Worm (Caenorhabditis elegans): Measurements from ENCODE around the gene immp-1.

Gene immp-1

DNA sequence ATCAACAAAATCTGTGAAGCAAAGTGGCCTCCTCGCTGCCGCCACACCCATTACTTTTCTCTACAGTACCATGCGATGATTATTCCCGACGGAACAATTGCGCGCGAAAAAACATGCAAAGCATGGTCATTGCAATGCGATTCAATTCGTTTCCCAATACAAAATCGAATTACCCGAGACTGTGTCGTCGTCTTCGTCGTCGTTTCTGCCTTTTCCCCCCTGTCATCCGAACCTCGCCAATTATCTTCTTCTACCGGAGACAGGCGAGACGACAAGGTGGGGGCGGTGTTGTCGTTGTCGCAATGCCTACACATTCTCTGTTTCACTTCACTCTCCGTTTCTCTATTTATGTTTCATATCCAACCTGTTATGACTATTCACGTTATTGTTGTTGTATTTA is 37.1 kb downstream of the immp-1 start:
- no peak for TF ChIP-seq scrt-1 (GFP tag; IDR thresholded peaks at IDR 0.05)

DNA sequence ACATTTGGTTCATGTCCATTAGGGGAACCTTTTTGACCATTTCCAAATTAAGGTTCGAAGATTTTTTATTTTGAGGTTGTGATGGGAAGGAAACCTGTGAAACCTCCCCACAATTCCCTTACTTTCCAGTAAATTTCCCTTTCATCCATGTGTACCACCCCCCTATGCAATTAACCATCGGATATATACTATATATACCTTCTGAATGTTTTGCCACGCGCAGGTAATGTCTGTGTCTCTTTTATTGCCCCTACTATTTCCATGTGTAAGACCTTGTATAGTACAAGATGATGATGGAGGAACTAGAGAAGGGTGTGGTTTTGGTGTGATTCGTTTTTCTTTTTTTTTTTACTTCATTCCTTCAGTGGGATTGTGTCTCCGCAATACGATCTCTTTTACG is 39.9 kb downstream of the immp-1 start:
- TF ChIP-seq hmbx-1 (tag; optimal IDR thresholded peaks at IDR 0.05) = no peak
- no peak for TF ChIP-seq ama-1 (optimal IDR thresholded peaks at IDR 0.05)
- TF ChIP-seq B0310.2 (tag; optimal IDR thresholded peaks at IDR 0.05) = no peak
- no peak for TF ChIP-seq hmg-4 (GFP tag; optimal IDR thresholded peaks at IDR 0.05)
- TF ChIP-seq tra-4 (tag; optimal IDR thresholded peaks at IDR 0.05) = no peak
- no peak for TF ChIP-seq ceh-36 (tag; optimal IDR thresholded peaks at IDR 0.05)
- no peak for TF ChIP-seq tbx-11 (GFP tag; IDR thresholded peaks at IDR 0.05)
- no peak for TF ChIP-seq pes-1 (GFP tag; IDR thresholded peaks at IDR 0.05)
- TF ChIP-seq flt-1 (GFP tag; IDR thresholded peaks at IDR 0.05) = no peak
- TF ChIP-seq F13C5.2 (tag; optimal IDR thresholded peaks at IDR 0.05) = no peak
- TF ChIP-seq sea-1 (GFP tag; conservative IDR thresholded peaks at IDR 0.05) = no peak
- TF ChIP-seq ceh-13 (GFP tag; optimal IDR thresholded peaks at IDR 0.05) = no peak
- no peak for TF ChIP-seq hnd-1 (tag; optimal IDR thresholded peaks at IDR 0.05)
- no peak for TF ChIP-seq tbx-37 (GFP tag; conservative IDR thresholded peaks at IDR 0.05)
- no peak for TF ChIP-seq aly-1 (tag; optimal IDR thresholded peaks at IDR 0.05)
- TF ChIP-seq scrt-1 (GFP tag; IDR thresholded peaks at IDR 0.05) = no peak

DNA sequence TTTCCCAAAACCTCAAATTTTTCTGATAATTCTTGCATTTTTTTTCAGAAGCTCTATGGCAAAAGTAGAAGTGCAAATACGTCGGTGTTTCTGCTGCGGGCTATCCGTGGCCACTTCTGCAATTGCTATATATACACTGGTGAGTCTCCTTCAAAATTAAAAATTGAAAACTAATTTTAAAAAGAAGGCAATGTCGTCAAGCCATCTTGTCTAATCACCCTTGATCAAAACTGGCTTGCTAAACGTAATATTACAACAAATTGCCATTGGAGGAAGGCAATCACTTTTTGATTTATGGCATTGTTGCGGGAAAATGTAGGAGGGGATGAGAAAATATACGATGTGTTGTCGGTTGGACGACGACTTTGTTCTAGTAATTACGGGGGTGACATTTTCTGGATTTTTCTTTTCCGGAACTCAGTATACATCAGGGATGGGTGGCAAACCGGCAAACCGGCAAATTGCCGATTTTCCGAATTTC is 41.8 kb downstream of the immp-1 start, which contains the start of gene C18D11.1:
TSS of gene C18D11.1 (plus strand) at position 51 of the 481 bp plus-strand sequence.
- TF ChIP-seq scrt-1 (GFP tag; IDR thresholded peaks at IDR 0.05) (no peak), tbx-37 (GFP tag; conservative IDR thresholded peaks at IDR 0.05) (no peak), B0310.2 (tag; optimal IDR thresholded peaks at IDR 0.05) (no peak), F13C5.2 (tag; optimal IDR thresholded peaks at IDR 0.05) (no peak), hmbx-1 (tag; optimal IDR thresholded peaks at IDR 0.05) (no peak), ceh-13 (GFP tag; optimal IDR thresholded peaks at IDR 0.05) (no peak), aly-1 (tag; optimal IDR thresholded peaks at IDR 0.05) (no peak), hnd-1 (tag; optimal IDR thresholded peaks at IDR 0.05) (no peak), pes-1 (GFP tag; IDR thresholded peaks at IDR 0.05) (no peak), ceh-36 (tag; optimal IDR thresholded peaks at IDR 0.05) (no peak), ama-1 (optimal IDR thresholded peaks at IDR 0.05) (no peak), ets-7 (tag; optimal IDR thresholded peaks at IDR 0.05) (no peak), sea-1 (GFP tag; conservative IDR thresholded peaks at IDR 0.05) (no peak), flt-1 (GFP tag; IDR thresholded peaks at IDR 0.05) (no peak)

DNA sequence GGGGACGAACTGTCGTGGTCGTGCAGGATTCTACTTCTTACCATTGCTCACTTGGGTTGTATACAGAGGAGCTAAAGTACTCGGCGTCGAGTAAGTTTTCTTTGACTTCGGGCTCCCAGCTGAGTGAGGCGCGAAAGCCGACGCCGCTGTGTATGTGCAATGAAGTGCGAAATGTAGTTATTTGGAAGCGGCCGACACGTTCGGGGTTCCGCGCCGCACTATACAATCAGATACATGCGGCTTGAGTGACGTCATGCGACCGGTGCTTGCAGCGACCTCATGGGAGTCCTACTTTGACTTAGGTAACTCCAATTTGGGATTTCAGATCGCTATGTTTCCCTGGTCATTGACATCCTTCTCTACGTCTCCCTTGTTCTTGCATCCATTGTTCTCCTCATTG is 43.1 kb downstream of the immp-1 start:
- no peak for TF ChIP-seq B0310.2 (tag; optimal IDR thresholded peaks at IDR 0.05)
- TF ChIP-seq ceh-36 (tag; optimal IDR thresholded peaks at IDR 0.05) = no peak
- TF ChIP-seq scrt-1 (GFP tag; IDR thresholded peaks at IDR 0.05) = no peak
- no peak for TF ChIP-seq tbx-37 (GFP tag; conservative IDR thresholded peaks at IDR 0.05)

DNA sequence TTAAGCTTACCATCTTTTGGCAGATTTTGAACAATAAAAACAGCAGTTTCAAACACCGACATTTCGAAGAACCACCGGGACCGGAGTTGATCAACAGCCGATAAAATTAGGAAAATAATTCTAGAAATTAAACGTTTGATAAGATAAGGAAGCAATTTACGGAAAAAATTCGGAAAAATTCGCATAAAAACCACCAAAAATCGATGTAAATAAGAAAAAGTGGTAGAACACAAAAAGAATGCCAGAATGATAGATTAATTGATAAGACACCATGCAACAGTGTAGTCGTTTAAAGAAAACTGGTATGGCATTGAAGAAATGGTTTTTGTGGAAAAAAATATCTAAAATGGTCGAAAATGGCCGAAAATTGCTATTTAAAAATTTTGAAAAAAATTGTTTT is 47.7 kb downstream of the immp-1 start, which contains the start of gene maa-1:
TSS of gene maa-1 (minus strand) at position 120 of the 400 bp plus-strand sequence.
- TF ChIP-seq B0310.2 (tag; optimal IDR thresholded peaks at IDR 0.05) = no peak
- no peak for TF ChIP-seq pes-1 (GFP tag; IDR thresholded peaks at IDR 0.05)
- no peak for TF ChIP-seq tra-4 (tag; optimal IDR thresholded peaks at IDR 0.05)
- no peak for TF ChIP-seq ceh-36 (tag; optimal IDR thresholded peaks at IDR 0.05)
- no peak for TF ChIP-seq hmg-4 (GFP tag; optimal IDR thresholded peaks at IDR 0.05)
- no peak for TF ChIP-seq F13C5.2 (tag; optimal IDR thresholded peaks at IDR 0.05)

DNA sequence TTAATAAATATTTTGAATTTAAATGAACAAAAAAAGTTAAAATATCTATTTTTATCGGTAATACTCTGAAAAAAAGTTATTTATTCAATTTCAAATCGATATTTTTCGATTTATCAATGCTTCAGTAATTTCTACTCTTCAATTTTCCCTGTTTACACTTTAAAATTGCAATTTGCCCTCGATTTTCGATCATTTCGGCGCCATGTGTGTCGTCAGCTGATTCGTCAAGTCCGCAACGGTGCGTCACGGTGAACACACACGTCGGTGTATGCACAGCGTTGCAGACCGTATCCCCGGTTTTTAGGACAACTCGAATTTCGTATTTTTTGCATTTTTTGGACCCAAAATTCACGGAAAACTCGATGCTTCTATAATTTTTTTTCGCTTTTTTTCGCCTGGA is 48.5 kb downstream of the immp-1 start, which contains the start of gene C18D11.3:
TSS of gene C18D11.3 (plus strand) at position 189 of the 400 bp plus-strand sequence.
- peak; percentile 64 for TF ChIP-seq F13C5.2 (tag; optimal IDR thresholded peaks at IDR 0.05)
- TF ChIP-seq ets-7 (tag; optimal IDR thresholded peaks at IDR 0.05) = no peak

DNA sequence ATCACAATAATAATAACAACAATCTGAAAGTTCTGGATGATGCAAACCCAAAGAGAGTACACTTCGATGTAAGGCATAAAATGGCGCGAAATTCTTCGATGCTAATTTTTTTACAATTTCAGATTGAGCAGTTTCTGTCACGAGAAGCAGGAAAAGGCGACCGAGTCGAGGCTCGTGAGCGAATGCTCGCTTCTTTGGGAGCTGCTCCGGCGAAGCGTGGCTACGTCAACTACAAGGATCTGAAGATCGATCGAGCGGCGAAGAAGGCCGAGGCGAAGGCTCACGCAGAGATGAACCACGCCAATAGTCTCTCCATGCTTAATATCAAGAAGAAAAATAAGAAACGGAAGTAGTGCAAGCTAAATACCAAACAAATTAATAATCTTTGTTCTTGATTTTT is 49.3 kb downstream of the immp-1 start:
- TF ChIP-seq ama-1 (optimal IDR thresholded peaks at IDR 0.05) = no peak
- TF ChIP-seq tbx-37 (GFP tag; conservative IDR thresholded peaks at IDR 0.05) = no peak
- TF ChIP-seq pes-1 (GFP tag; IDR thresholded peaks at IDR 0.05) = no peak
- TF ChIP-seq ceh-13 (GFP tag; optimal IDR thresholded peaks at IDR 0.05) = no peak
- TF ChIP-seq hmg-4 (GFP tag; optimal IDR thresholded peaks at IDR 0.05) = no peak

DNA sequence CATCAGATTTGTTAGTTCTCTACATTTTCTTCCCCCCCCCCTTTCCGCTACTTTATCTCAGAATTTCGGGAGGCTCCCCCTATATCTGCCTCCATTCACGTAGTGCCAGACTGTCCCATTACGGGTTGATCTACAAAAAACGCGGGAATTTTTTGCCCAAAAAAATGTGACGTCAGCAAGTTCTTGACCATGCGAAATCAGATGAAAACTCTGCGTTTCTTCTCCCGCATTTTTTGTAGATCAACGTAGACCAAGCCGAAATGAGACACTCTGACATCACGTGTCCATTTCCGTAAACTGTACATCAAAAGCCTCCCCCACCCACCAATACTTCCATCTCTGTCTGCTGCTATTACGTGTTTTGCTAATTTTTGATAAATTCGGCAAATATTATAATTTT is 49.8 kb downstream of the immp-1 start:
- TF ChIP-seq pes-1 (GFP tag; IDR thresholded peaks at IDR 0.05) = no peak
- TF ChIP-seq B0310.2 (tag; optimal IDR thresholded peaks at IDR 0.05) = no peak
- TF ChIP-seq hnd-1 (tag; optimal IDR thresholded peaks at IDR 0.05) = no peak
- TF ChIP-seq tbx-37 (GFP tag; conservative IDR thresholded peaks at IDR 0.05) = no peak
- TF ChIP-seq ceh-36 (tag; optimal IDR thresholded peaks at IDR 0.05) = no peak

DNA sequence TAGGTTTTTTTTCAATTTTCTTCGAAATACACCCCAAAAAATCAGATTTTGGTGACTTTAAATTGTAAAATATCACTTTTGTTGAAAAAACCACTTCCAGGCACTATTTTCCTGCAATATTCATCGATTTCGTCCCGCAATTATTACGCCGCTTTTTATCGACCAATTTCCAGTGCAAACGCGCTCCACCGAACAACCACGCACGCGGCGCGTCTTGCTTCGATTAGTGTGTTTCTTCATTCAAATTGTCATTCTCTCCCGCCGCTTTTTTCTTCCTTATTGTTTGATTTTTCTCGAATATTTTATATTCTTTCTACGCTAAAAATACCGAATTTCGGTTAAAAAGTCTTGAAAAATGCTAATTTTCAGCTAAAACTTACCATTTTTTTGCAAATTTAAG is 50.9 kb downstream of the immp-1 start:
- TF ChIP-seq flt-1 (GFP tag; IDR thresholded peaks at IDR 0.05) (0 out of 2 replicates have a peak, but pooled peaks have one; percentile 32), aly-1 (tag; optimal IDR thresholded peaks at IDR 0.05) (no peak), tbx-37 (GFP tag; conservative IDR thresholded peaks at IDR 0.05) (no peak), sea-1 (GFP tag; conservative IDR thresholded peaks at IDR 0.05) (0 out of 2 replicates have a peak, but pooled peaks have one; percentile 45), ceh-13 (GFP tag; optimal IDR thresholded peaks at IDR 0.05) (no peak), hmbx-1 (tag; optimal IDR thresholded peaks at IDR 0.05) (no peak), hmg-4 (GFP tag; optimal IDR thresholded peaks at IDR 0.05) (peak; percentile 8), ets-7 (tag; optimal IDR thresholded peaks at IDR 0.05) (no peak), scrt-1 (GFP tag; IDR thresholded peaks at IDR 0.05) (no peak), tbx-11 (GFP tag; IDR thresholded peaks at IDR 0.05) (0 out of 2 replicates have a peak, but pooled peaks have one; percentile 10), tra-4 (tag; optimal IDR thresholded peaks at IDR 0.05) (no peak), F13C5.2 (tag; optimal IDR thresholded peaks at IDR 0.05) (peak; percentile 10), ama-1 (optimal IDR thresholded peaks at IDR 0.05) (no peak), ceh-36 (tag; optimal IDR thresholded peaks at IDR 0.05) (no peak), pes-1 (GFP tag; IDR thresholded peaks at IDR 0.05) (peak; percentile 26; the same call in 1 of the 2 replicates), B0310.2 (tag; optimal IDR thresholded peaks at IDR 0.05) (no peak), hnd-1 (tag; optimal IDR thresholded peaks at IDR 0.05) (no peak)

Measured in whole organism, early embryonic.